Worm (Caenorhabditis elegans) whole organism, late embryonic: ENCODE data around the gene srx-78.

ENCODE experiments used
- C08G9.2 ChIP-seq: sonication (generic microtip); optimal IDR thresholded peaks from 2 replicates; lab custom pipeline; 2016; ENCODE audit warnings: mild to moderate bottlenecking, missing genetic modification characterization, moderate library complexity, missing compliant biosample characterization
- F13H6.1 ChIP-seq: sonication (generic microtip); optimal IDR thresholded peaks from 2 replicates; lab custom pipeline; 2016; ENCODE audit warnings: missing genetic modification characterization, missing compliant biosample characterization
- T23F11.4 ChIP-seq: fragments of 200-800 bp; sonication (Bioruptor generic); optimal IDR thresholded peaks from 2 replicates; lab custom pipeline; 2018; ENCODE audit warnings: mild to moderate bottlenecking, missing genetic modification characterization, missing compliant biosample characterization
- Y22D7AL.16 ChIP-seq: sonication (generic microtip); optimal IDR thresholded peaks from 2 replicates; lab custom pipeline; 2016; ENCODE audit warnings: missing genetic modification characterization, missing compliant biosample characterization
- ahr-1 ChIP-seq: sonication (generic microtip); optimal IDR thresholded peaks from 2 replicates; lab custom pipeline; 2016; ENCODE audit warnings: missing genetic modification characterization, missing compliant biosample characterization
- ceh-14 ChIP-seq: sonication (generic microtip); optimal IDR thresholded peaks from 2 replicates; lab custom pipeline; 2016; ENCODE audit warnings: missing genotype, missing genetic modification characterization, missing compliant biosample characterization
- ceh-19 ChIP-seq: fragments of 200-800 bp; sonication (Bioruptor generic); optimal IDR thresholded peaks from 2 replicates; lab custom pipeline; 2018; ENCODE audit warnings: mild to moderate bottlenecking, missing genetic modification characterization, missing compliant biosample characterization
- ceh-2 ChIP-seq: sonication (generic microtip); optimal IDR thresholded peaks from 2 replicates; lab custom pipeline; 2016; ENCODE audit warnings: missing genotype, missing genetic modification characterization, missing compliant biosample characterization
- ceh-24 ChIP-seq: sonication (generic microtip); optimal IDR thresholded peaks from 2 replicates; lab custom pipeline; 2016; ENCODE audit warnings: mild to moderate bottlenecking, missing genetic modification characterization, missing compliant biosample characterization
- ceh-30 ChIP-seq: fragments of 150-350 bp; optimal IDR thresholded peaks from 2 replicates; lab custom pipeline; 2014; ENCODE audit warnings: missing biosample characterization, missing genetic modification characterization
- ceh-31 ChIP-seq: sonication (generic microtip); optimal IDR thresholded peaks from 2 replicates; lab custom pipeline; 2016; ENCODE audit warnings: missing genetic modification characterization, missing compliant biosample characterization
- ceh-34 ChIP-seq: sonication (generic microtip); optimal IDR thresholded peaks from 2 replicates; lab custom pipeline; 2016; ENCODE audit warnings: mild to moderate bottlenecking, missing genetic modification characterization, missing compliant biosample characterization
- ceh-48 ChIP-seq: sonication (generic microtip); optimal IDR thresholded peaks from 2 replicates; lab custom pipeline; 2016; ENCODE audit warnings: missing genetic modification characterization, inconsistent platforms, missing compliant biosample characterization
- ceh-6 ChIP-seq: fragments of 200-800 bp; sonication (Bioruptor generic); optimal IDR thresholded peaks from 2 replicates; lab custom pipeline; 2018; ENCODE audit warnings: mild to moderate bottlenecking, missing genetic modification characterization, missing compliant biosample characterization
- che-1 ChIP-seq: sonication (generic microtip); optimal IDR thresholded peaks from 2 replicates; lab custom pipeline; 2016; ENCODE audit warnings: mild to moderate bottlenecking, missing genetic modification characterization, missing compliant biosample characterization
- elt-4 ChIP-seq: sonication (generic microtip); optimal IDR thresholded peaks from 2 replicates; lab custom pipeline; 2016; ENCODE audit warnings: missing genetic modification characterization, missing compliant biosample characterization
- ets-4 ChIP-seq: sonication (generic microtip); optimal IDR thresholded peaks from 2 replicates; lab custom pipeline; 2016; ENCODE audit warnings: missing genetic modification characterization, missing compliant biosample characterization
- eyg-1 ChIP-seq: sonication (generic microtip); optimal IDR thresholded peaks from 2 replicates; lab custom pipeline; 2016; ENCODE audit warnings: missing genotype, missing genetic modification characterization, missing compliant biosample characterization
- fax-1 ChIP-seq: sonication (generic microtip); optimal IDR thresholded peaks from 2 replicates; lab custom pipeline; 2016; ENCODE audit warnings: missing genotype, missing genetic modification characterization, missing compliant biosample characterization
- gmeb-2 ChIP-seq: sonication (generic microtip); optimal IDR thresholded peaks from 2 replicates; lab custom pipeline; 2016; ENCODE audit warnings: missing genetic modification characterization, inconsistent platforms, missing compliant biosample characterization
- hlh-30 ChIP-seq: sonication (generic microtip); optimal IDR thresholded peaks from 2 replicates; lab custom pipeline; 2017; ENCODE audit warnings: antibody characterized with exemption, missing genetic modification characterization, missing compliant biosample characterization; ENCODE audit not compliant: insufficient read depth
- hlh-6 ChIP-seq: sonication (generic microtip); optimal IDR thresholded peaks from 2 replicates; lab custom pipeline; 2016; ENCODE audit warnings: missing genotype, missing genetic modification characterization, missing compliant biosample characterization
- hlh-8 ChIP-seq: sonication (generic microtip); optimal IDR thresholded peaks from 2 replicates; lab custom pipeline; 2016; ENCODE audit warnings: missing genotype, missing genetic modification characterization, missing compliant biosample characterization
- lin-11 ChIP-seq: fragments of 200-800 bp; sonication (Bioruptor generic); optimal IDR thresholded peaks from 2 replicates; lab custom pipeline; 2018; ENCODE audit warnings: mild to moderate bottlenecking, missing genetic modification characterization, missing compliant biosample characterization
- nfya-1 ChIP-seq: sonication (generic microtip); optimal IDR thresholded peaks from 2 replicates; lab custom pipeline; 2017; ENCODE audit warnings: missing genetic modification characterization, mild to moderate bottlenecking, missing compliant biosample characterization, antibody characterized with exemption, moderate library complexity
- nhr-232 ChIP-seq: sonication (generic microtip); optimal IDR thresholded peaks from 2 replicates; lab custom pipeline; 2016; ENCODE audit warnings: missing genetic modification characterization, missing compliant biosample characterization
- npax-4 ChIP-seq: sonication (generic microtip); optimal IDR thresholded peaks from 2 replicates; lab custom pipeline; 2016; ENCODE audit warnings: missing genetic modification characterization, missing compliant biosample characterization
- odd-2 ChIP-seq: sonication (generic microtip); optimal IDR thresholded peaks from 2 replicates; lab custom pipeline; 2017; ENCODE audit warnings: antibody characterized with exemption, mild to moderate bottlenecking, missing genetic modification characterization, missing compliant biosample characterization
- pag-3 ChIP-seq: sonication (generic microtip); optimal IDR thresholded peaks from 2 replicates; lab custom pipeline; 2016; ENCODE audit warnings: missing compliant biosample characterization, missing genetic modification characterization, borderline replicate concordance
- pha-2 ChIP-seq: sonication (generic microtip); optimal IDR thresholded peaks from 2 replicates; lab custom pipeline; 2017; ENCODE audit warnings: mild to moderate bottlenecking, missing genetic modification characterization, missing compliant biosample characterization
- pha-4 ChIP-seq: fragments of 150-350 bp; optimal IDR thresholded peaks from 2 replicates; lab custom pipeline; 2018; ENCODE audit warnings: missing biosample characterization, missing genetic modification reagents, missing genetic modification characterization
- ref-2 ChIP-seq: sonication (generic microtip); optimal IDR thresholded peaks from 2 replicates; lab custom pipeline; 2016; ENCODE audit warnings: missing genetic modification characterization, missing compliant biosample characterization
- rnt-1 ChIP-seq: sonication (generic microtip); optimal IDR thresholded peaks from 2 replicates; lab custom pipeline; 2016; ENCODE audit warnings: missing genetic modification characterization, missing compliant biosample characterization
- sdc-2 ChIP-seq: sonication (generic microtip); optimal IDR thresholded peaks from 2 replicates; lab custom pipeline; 2016; ENCODE audit warnings: missing genotype, missing genetic modification characterization, missing compliant biosample characterization
- sox-2 ChIP-seq: fragments of 200-800 bp; sonication (Bioruptor generic); IDR thresholded peaks from 2 replicates; pipeline ENCODE4 v1.3.6; 2022; ENCODE audit warnings: missing genetic modification reagents, missing genetic modification characterization, missing compliant biosample characterization
- syd-9 ChIP-seq: sonication (generic microtip); optimal IDR thresholded peaks from 2 replicates; lab custom pipeline; 2016; ENCODE audit warnings: mild to moderate bottlenecking, missing genetic modification characterization, moderate library complexity, missing compliant biosample characterization
- tbx-2 ChIP-seq: sonication (generic microtip); optimal IDR thresholded peaks from 2 replicates; lab custom pipeline; 2016; ENCODE audit warnings: missing genetic modification characterization, missing compliant biosample characterization
- tbx-7 ChIP-seq: sonication (generic microtip); optimal IDR thresholded peaks from 2 replicates; lab custom pipeline; 2016; ENCODE audit warnings: missing genotype, missing genetic modification characterization, missing compliant biosample characterization
- unc-42 ChIP-seq: sonication (generic microtip); optimal IDR thresholded peaks from 2 replicates; lab custom pipeline; 2016; ENCODE audit warnings: missing genotype, missing genetic modification characterization, missing compliant biosample characterization
- unc-55 ChIP-seq: sonication (generic microtip); optimal IDR thresholded peaks from 2 replicates; lab custom pipeline; 2017; ENCODE audit warnings: missing biosample characterization, missing genetic modification reagents, missing genetic modification characterization
- zip-5 ChIP-seq: sonication (generic microtip); optimal IDR thresholded peaks from 2 replicates; lab custom pipeline; 2016; ENCODE audit warnings: missing genetic modification characterization, missing compliant biosample characterization

The srx-78 gene

ce11 chrV:15071015-15071810 is 23.6 kb upstream of the srx-78 start, which contains the start of gene unc-76 (continued):
- TF ChIP-seq che-1 (tag; lab: Kevin White, UChicago) (no peak), ahr-1 (tag; lab: Kevin White, UChicago) (no peak), C08G9.2 (tag; lab: Kevin White, UChicago) (peak; percentile 49), tbx-7 (tag; lab: Kevin White, UChicago) (no peak), unc-42 (peak; percentile 90), lin-11 (tag; lab: Kevin White, UChicago) (no peak), ceh-24 (tag; lab: Kevin White, UChicago) (no peak), ceh-19 (GFP tag; lab: Kevin White, UChicago) (no peak), hlh-30 (tag; lab: Kevin White, UChicago) (peak; percentile 28), sdc-2 (tag; lab: Kevin White, UChicago) (no peak), ets-4 (no peak), sox-2 (GFP tag; lab: Robert Waterston, UW) (peak; percentile 28; the same call in 1 of the 2 replicates), npax-4 (no peak), ceh-34 (tag; lab: Kevin White, UChicago) (peak; percentile 98), F13H6.1 (tag; lab: Kevin White, UChicago) (peak; percentile 52), gmeb-2 (tag; lab: Kevin White, UChicago) (no peak)

ce11 chrV:15072738-15073137 is 22.1 kb upstream of the srx-78 start:
- TF ChIP-seq ceh-48 (tag; lab: Kevin White, UChicago) (peak; percentile 39), nfya-1 (tag; lab: Kevin White, UChicago) (no peak), unc-42 (peak; percentile 91), nhr-232 (tag; lab: Kevin White, UChicago) (no peak), odd-2 (no peak), ceh-31 (tag; lab: Kevin White, UChicago) (peak; percentile 13)

ce11 chrV:15074907-15075306 is 19.9 kb upstream of the srx-78 start:
- TF ChIP-seq ceh-48 (tag; lab: Kevin White, UChicago) (peak; percentile 58), unc-42 (peak; percentile 29), ceh-30 (no peak), ceh-31 (tag; lab: Kevin White, UChicago) (peak; percentile 47)

DNA sequence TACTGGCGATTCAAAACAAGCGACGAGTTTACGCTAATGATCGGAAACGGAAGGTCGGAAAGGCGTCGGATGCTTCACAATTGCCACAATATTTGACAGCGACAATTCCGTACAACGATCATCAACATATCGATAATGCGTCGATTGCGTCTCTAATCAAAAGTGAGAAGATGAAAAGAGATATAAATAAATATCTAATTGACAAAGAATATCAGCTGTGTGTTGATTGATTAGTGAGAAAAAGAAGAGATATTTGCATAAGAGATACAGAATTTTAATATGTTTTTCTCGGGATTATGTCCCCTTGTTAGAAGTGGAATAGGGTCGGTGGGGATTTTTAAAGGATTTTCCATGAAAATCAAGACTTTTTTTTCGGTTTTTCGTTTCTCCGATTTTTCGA is 16.3 kb upstream of the srx-78 start:
- TF ChIP-seq elt-4, result no peak

ce11 chrV:15082291-15082690 is 12.6 kb upstream of the srx-78 start, which contains the start of the genes C01G10.10 and C01G10.9:
Gene C01G10.10, minus strand, starts transcription at chrV:15082441.
Gene C01G10.9, plus strand, starts transcription at chrV:15082530.
- peak; percentile 87 for TF ChIP-seq tbx-2 (tag; lab: Kevin White, UChicago)
- TF ChIP-seq unc-42, result peak; percentile 27
- TF ChIP-seq ceh-34 (tag; lab: Kevin White, UChicago), result peak; percentile 9
- TF ChIP-seq odd-2, result no peak
- TF ChIP-seq hlh-6 (tag; lab: Kevin White, UChicago), result no peak
- peak; percentile 78 for TF ChIP-seq zip-5 (tag; lab: Kevin White, UChicago)
- TF ChIP-seq ets-4, result peak; percentile 91
- no peak for TF ChIP-seq ceh-48 (tag; lab: Kevin White, UChicago)
- no peak for TF ChIP-seq syd-9 (tag; lab: Kevin White, UChicago)
- TF ChIP-seq lin-11 (tag; lab: Kevin White, UChicago), result no peak
- TF ChIP-seq C08G9.2 (tag; lab: Kevin White, UChicago), result peak; percentile 93
- peak; percentile 90 for TF ChIP-seq tbx-7 (tag; lab: Kevin White, UChicago)
- TF ChIP-seq ceh-6 (GFP tag; lab: Kevin White, UChicago), result no peak
- no peak for TF ChIP-seq pha-4 (tag; lab: Kevin White, UChicago)
- TF ChIP-seq hlh-8 (tag; lab: Kevin White, UChicago), result peak; percentile 7
- TF ChIP-seq ceh-31 (tag; lab: Kevin White, UChicago), result peak; percentile 90
- peak; percentile 43 for TF ChIP-seq rnt-1
- TF ChIP-seq fax-1 (tag; lab: Kevin White, UChicago), result peak; percentile 48
- TF ChIP-seq eyg-1, result peak; percentile 4
- no peak for TF ChIP-seq T23F11.4 (GFP tag; lab: Kevin White, UChicago)
- TF ChIP-seq che-1 (tag; lab: Kevin White, UChicago), result no peak
- TF ChIP-seq ref-2 (tag; lab: Kevin White, UChicago), result peak; percentile 70
- TF ChIP-seq unc-55, result no peak
- peak; percentile 46 for TF ChIP-seq ceh-14 (tag; lab: Kevin White, UChicago)
- TF ChIP-seq nfya-1 (tag; lab: Kevin White, UChicago), result no peak
- peak; percentile 89 for TF ChIP-seq ceh-2 (tag; lab: Kevin White, UChicago)
- peak; percentile 27 for TF ChIP-seq sdc-2 (tag; lab: Kevin White, UChicago)
- TF ChIP-seq F13H6.1 (tag; lab: Kevin White, UChicago), result peak; percentile 46
- no peak for TF ChIP-seq Y22D7AL.16 (tag; lab: Kevin White, UChicago)
- TF ChIP-seq pag-3 (tag; lab: Kevin White, UChicago), result no peak
- peak; percentile 4 for TF ChIP-seq gmeb-2 (tag; lab: Kevin White, UChicago)
- TF ChIP-seq pha-2 (tag; lab: Kevin White, UChicago), result no peak
